Fruit fly (Drosophila melanogaster) ovary, adult (tissue): Measurements from ENCODE around the gene fz4.

Experiments
- CG17801 ChIP-seq: fragments of 200-800 bp; optimal IDR thresholded peaks from 2 replicates; lab custom pipeline; 2019; ENCODE audit warnings: missing biosample characterization, mild to moderate bottlenecking, missing genetic modification characterization, moderate library complexity; ENCODE audit not compliant: partially characterized antibody

fz4 gene

dm6 chrX:7109793-7110606 lies at the start of gene fz4:
fz4 (minus strand) TSS chrX:7110321.
- peak; percentile 23 for TF ChIP-seq CG17801 (GFP tag; lab: Kevin White, UChicago)

dm6 chrX:7159236-7159838 lies 49.2 kb upstream of the fz4 start:
- no peak for TF ChIP-seq CG17801 (GFP tag; lab: Kevin White, UChicago)

- no peak for TF ChIP-seq CG17801 (GFP tag; lab: Kevin White, UChicago)
Observed at dm6 chrX:7152851-7153250, 42.7 kb upstream of the fz4 start.

DNA sequence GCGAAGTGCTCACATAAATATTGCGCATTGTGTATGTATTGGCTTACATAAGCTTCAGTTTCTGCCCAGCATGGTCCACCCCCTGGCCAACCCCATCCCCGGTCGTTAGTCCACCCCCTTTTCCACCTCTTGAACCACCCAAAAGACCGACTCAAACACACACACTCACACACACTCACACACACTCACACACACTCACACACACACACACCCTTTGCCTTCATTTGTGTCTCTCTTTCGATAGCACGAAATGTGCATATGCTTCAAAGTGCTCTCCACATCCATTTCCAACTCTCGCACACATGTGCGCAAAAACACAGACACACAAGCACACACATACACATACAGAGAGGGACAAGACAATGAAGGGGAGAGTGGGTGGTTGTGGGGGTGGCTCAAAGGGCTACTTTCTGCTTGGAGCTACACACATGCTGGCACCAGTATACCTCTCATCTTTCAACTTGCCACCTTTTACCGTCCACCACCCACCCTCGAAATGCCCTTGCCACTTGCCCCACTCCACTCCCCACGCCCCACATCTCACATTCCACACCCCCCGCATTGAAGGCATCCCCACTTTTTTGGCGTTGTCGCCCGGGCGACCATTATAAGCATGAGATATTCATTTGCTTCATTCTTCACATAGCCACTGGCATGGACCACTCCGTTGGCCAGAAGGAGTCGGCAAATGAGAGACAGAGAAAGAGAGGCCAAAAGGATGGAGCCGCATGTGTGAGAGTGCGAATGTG lies 41.3 kb upstream of the fz4 start:
- TF ChIP-seq CG17801 (GFP tag; lab: Kevin White, UChicago) = no peak

DNA sequence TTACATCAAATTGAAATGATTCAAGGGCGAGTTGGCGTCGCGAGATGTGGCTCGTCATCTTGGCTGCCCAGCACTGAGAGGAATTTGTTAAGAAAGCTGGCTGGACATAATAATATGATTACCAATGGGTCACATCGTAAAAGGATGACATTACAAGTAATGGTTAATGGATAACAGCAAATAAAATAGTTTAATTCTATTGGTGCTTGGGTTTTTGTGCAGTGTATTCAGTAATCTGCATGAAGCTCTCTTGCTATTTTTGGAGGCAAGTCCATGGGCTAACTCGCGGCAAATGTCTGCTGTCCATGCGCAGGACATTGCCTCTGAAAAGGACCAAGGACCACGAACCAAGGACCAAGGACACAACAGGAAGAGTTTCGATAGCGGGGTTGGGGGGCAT lies 31.6 kb upstream of the fz4 start:
- no peak for TF ChIP-seq CG17801 (GFP tag; lab: Kevin White, UChicago)

DNA sequence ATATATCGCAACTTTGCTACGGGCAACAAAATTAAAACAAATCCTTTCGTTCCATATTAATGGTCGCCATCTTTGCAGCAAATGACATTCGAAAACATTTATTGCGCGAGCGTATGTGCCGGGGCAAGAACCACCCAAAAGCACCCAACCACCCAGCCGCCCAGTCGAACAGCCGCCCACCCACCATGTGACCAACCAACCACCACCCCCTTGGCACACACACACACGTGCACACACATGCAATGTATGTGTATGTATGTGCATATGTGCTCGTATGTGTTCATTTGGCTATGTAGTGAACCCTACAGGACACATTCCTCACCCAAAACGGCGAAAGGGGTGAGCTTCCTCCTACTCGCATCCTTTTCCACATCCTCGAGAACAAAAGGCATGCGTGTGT lies 29.8 kb upstream of the fz4 start:
- no peak for TF ChIP-seq CG17801 (GFP tag; lab: Kevin White, UChicago)

- TF ChIP-seq CG17801 (GFP tag; lab: Kevin White, UChicago) = no peak
Observed at dm6 chrX:7137423-7137822, 27.3 kb upstream of the fz4 start, which contains the start of gene Cph. Cph (plus strand) TSS chrX:7137723.

- no peak for TF ChIP-seq CG17801 (GFP tag; lab: Kevin White, UChicago)
Observed at dm6 chrX:7124474-7124873, 14.4 kb upstream of the fz4 start.

DNA sequence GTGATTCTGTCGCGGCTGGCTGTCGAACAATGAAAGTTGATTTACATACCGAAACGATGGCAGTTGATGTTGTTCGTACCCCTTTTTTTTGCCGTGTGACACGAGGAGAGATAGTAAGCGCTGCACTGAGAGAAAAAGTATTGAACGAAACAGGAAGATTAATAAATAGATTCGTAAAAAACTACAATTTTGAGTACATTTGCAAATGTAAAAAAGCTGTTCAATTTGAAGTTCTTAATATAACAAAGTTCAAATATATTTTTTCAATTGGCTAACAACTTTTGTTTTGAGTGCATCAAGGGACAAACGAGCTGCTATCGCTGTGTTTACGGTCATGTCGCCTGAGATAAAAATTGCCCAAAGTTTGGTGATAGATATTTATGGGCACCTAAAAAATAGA lies 11.9 kb upstream of the fz4 start:
- no peak for TF ChIP-seq CG17801 (GFP tag; lab: Kevin White, UChicago)

DNA sequence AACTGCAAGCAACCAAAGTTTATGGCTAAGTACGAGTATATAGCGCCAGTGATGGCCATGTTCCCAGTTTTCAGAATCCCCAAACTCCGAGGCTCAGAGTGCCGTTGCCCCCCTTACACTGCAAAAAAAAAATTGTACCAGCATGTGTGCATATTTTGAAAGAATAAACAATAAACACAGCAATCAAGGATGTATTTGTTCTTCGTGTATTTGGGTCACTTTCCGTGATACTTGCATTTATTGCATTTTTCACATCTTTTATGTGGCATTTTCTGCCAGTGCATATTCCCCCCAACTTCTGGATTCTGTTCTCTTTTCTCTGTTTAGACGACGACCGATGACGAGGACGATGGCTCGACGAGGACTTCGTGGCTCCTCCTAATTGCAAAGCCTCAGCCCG lies 10.0 kb upstream of the fz4 start:
- no peak for TF ChIP-seq CG17801 (GFP tag; lab: Kevin White, UChicago)

DNA sequence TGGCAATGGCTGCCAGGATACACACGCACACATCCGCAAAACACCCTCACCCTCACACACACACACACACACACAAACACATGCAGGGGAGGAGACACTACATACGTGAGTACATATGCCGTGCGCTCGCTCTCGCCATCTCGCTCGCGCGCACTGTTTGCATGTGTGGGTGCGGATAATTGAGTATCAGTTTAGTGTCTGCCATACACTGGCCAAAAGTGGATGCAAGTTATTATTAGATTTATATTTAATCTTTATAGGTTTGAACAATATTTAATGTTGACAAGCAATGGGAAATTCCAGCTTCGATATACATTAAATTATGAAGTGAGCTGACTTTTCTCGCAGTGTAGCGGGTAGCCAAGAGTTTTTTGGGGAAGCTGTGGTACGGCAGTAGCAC lies 7.6 kb upstream of the fz4 start:
- TF ChIP-seq CG17801 (GFP tag; lab: Kevin White, UChicago) = no peak

- TF ChIP-seq CG17801 (GFP tag; lab: Kevin White, UChicago) = no peak
Observed at dm6 chrX:7110890-7111289, 769 bp upstream of the fz4 start.

dm6 chrX:7105533-7105932 lies 4.6 kb downstream of the fz4 start:
- no peak for TF ChIP-seq CG17801 (GFP tag; lab: Kevin White, UChicago)

- TF ChIP-seq CG17801 (GFP tag; lab: Kevin White, UChicago) = no peak
Observed at dm6 chrX:7104400-7105068, 5.6 kb downstream of the fz4 start, which contains the start of the genes CG4617 and CG8300. CG4617 (minus strand) TSS chrX:7104491. CG8300 (plus strand) TSS chrX:7104885.

dm6 chrX:7102013-7102520 lies 8.1 kb downstream of the fz4 start, which contains the start of gene CG4615:
CG4615 (minus strand) TSS chrX:7102300.
- TF ChIP-seq CG17801 (GFP tag; lab: Kevin White, UChicago) = peak; percentile 33
